Worm (Caenorhabditis elegans) whole organism, L1 larva: Measurements from ENCODE around the gene idhb-1.

ENCODE experiments used
- C16A3.4 ChIP-seq: fragments of 150-350 bp; optimal IDR thresholded peaks from 2 replicates; lab custom pipeline; 2014; ENCODE audit warnings: missing biosample characterization, missing genetic modification characterization
- C34B4.2 ChIP-seq: sonication (generic microtip); optimal IDR thresholded peaks from 2 replicates; lab custom pipeline; 2017; ENCODE audit warnings: mild to moderate bottlenecking, missing genetic modification characterization, missing compliant biosample characterization
- aha-1 ChIP-seq: fragments of 150-350 bp; optimal IDR thresholded peaks from 2 replicates; lab custom pipeline; 2014; ENCODE audit warnings: missing biosample characterization, missing genetic modification characterization
- alr-1 ChIP-seq: fragments of 200-800 bp; sonication (Bioruptor generic); optimal IDR thresholded peaks from 2 replicates; lab custom pipeline; 2018; ENCODE audit warnings: borderline replicate concordance, mild to moderate bottlenecking, missing genetic modification characterization, missing compliant biosample characterization
- aly-2 ChIP-seq: fragments of 150-350 bp; optimal IDR thresholded peaks from 2 replicates; lab custom pipeline; 2014; ENCODE audit warnings: missing biosample characterization, missing genetic modification characterization
- blmp-1 ChIP-seq: fragments of 150-350 bp; optimal IDR thresholded peaks from 2 replicates; lab custom pipeline; 2014; ENCODE audit warnings: missing biosample characterization, missing genetic modification characterization
- ceh-82 ChIP-seq, 3 experiments: fragments of 150-350 bp in 1 of 3; sonication (generic microtip) in 2 of 3; optimal IDR thresholded peaks; 2 replicates each; lab custom pipeline; 2014 to 2017; ENCODE audit warnings: missing biosample characterization in 3 of 3, missing genetic modification characterization in 3 of 3
- ceh-88 ChIP-seq: fragments of 200-800 bp; sonication (Bioruptor generic); IDR thresholded peaks from 2 replicates; pipeline ENCODE4 v1.3.6; 2022; ENCODE audit warnings: missing genetic modification characterization, missing compliant biosample characterization
- ces-1 ChIP-seq: fragments of 150-350 bp; optimal IDR thresholded peaks from 2 replicates; lab custom pipeline; 2014; ENCODE audit warnings: missing biosample characterization, missing genetic modification reagents, missing genetic modification characterization
- dpl-1 ChIP-seq, 3 experiments: fragments of 150-350 bp in 2 of 3; sonication (generic microtip) in 1 of 3; optimal IDR thresholded peaks; 2 replicates each; lab custom pipeline; 2014 to 2017; ENCODE audit warnings: missing biosample characterization in 3 of 3, missing genetic modification characterization in 3 of 3, missing genetic modification reagents in 3 of 3
- efl-1 ChIP-seq, 4 experiments: fragments of 150-350 bp; optimal IDR thresholded peaks in 3 of 4; peaks in 1 of 4; 1 replicate in 1 of 4; 2 replicates in 3 of 4; lab custom pipeline; 2014; ENCODE audit warnings: missing biosample characterization in 2 of 4, missing genetic modification characterization in 2 of 4, missing genetic modification reagents in 2 of 4
- efl-3 ChIP-seq: fragments of 200-800 bp; sonication (Bioruptor generic); optimal IDR thresholded peaks from 2 replicates; lab custom pipeline; 2018; ENCODE audit warnings: mild to moderate bottlenecking, missing genetic modification characterization, missing compliant biosample characterization
- elt-2 ChIP-seq: sonication (generic microtip); optimal IDR thresholded peaks from 2 replicates; lab custom pipeline; 2016; ENCODE audit warnings: missing genetic modification characterization, mild to moderate bottlenecking, inconsistent platforms, missing compliant biosample characterization, missing genetic modification reagents
- ets-5 ChIP-seq: fragments of 200-800 bp; sonication (Bioruptor generic); IDR thresholded peaks from 2 replicates; pipeline ENCODE4 v1.3.6; 2022; ENCODE audit warnings: missing genetic modification characterization, missing compliant biosample characterization
- fkh-4 ChIP-seq: sonication (generic microtip); optimal IDR thresholded peaks from 2 replicates; lab custom pipeline; 2016; ENCODE audit warnings: missing compliant biosample characterization, missing genetic modification characterization, borderline replicate concordance
- fkh-8 ChIP-seq: sonication (generic microtip); optimal IDR thresholded peaks from 2 replicates; lab custom pipeline; 2016; ENCODE audit warnings: mild to moderate bottlenecking, missing genetic modification characterization, missing compliant biosample characterization
- lin-13 ChIP-seq: fragments of 150-350 bp; optimal IDR thresholded peaks from 2 replicates; lab custom pipeline; 2014; ENCODE audit warnings: missing biosample characterization, missing genetic modification reagents, missing genetic modification characterization
- lin-14 ChIP-seq: fragments of 200-800 bp; sonication (Bioruptor generic); optimal IDR thresholded peaks from 2 replicates; lab custom pipeline; 2018; ENCODE audit warnings: mild to moderate bottlenecking, missing genetic modification characterization, moderate library complexity, missing compliant biosample characterization
- lin-35 ChIP-seq, 2 experiments: fragments of 150-350 bp; optimal IDR thresholded peaks; 2 replicates each; lab custom pipeline; 2014; ENCODE audit warnings: missing biosample characterization in 2 of 2, missing genetic modification characterization in 2 of 2, missing genetic modification reagents in 2 of 2
- lin-39 ChIP-seq: fragments of 150-350 bp; optimal IDR thresholded peaks from 2 replicates; lab custom pipeline; 2014; ENCODE audit warnings: missing biosample characterization, missing genetic modification reagents, missing genetic modification characterization
- mdl-1 ChIP-seq, 2 experiments: fragments of 150-350 bp; optimal IDR thresholded peaks; 2 replicates each; lab custom pipeline; 2014 to 2017; ENCODE audit warnings: missing biosample characterization in 2 of 2, missing genetic modification characterization in 2 of 2, inconsistent platforms in 1 of 2
- mep-1 ChIP-seq: fragments of 150-350 bp; optimal IDR thresholded peaks from 2 replicates; lab custom pipeline; 2014; ENCODE audit warnings: missing biosample characterization, missing genetic modification characterization
- nhr-11 ChIP-seq: fragments of 150-350 bp; optimal IDR thresholded peaks from 2 replicates; lab custom pipeline; 2014; ENCODE audit warnings: missing biosample characterization, missing genetic modification characterization
- nhr-20 ChIP-seq: sonication (generic microtip); optimal IDR thresholded peaks from 2 replicates; lab custom pipeline; 2016; ENCODE audit warnings: mild to moderate bottlenecking, missing genetic modification characterization, missing compliant biosample characterization
- nhr-28 ChIP-seq: fragments of 150-350 bp; optimal IDR thresholded peaks from 2 replicates; lab custom pipeline; 2014; ENCODE audit warnings: missing biosample characterization, missing genetic modification characterization
- nhr-47 ChIP-seq: sonication (generic microtip); optimal IDR thresholded peaks from 2 replicates; lab custom pipeline; 2016; ENCODE audit warnings: mild to moderate bottlenecking, missing genetic modification characterization, moderate library complexity, missing compliant biosample characterization
- nhr-71 ChIP-seq: sonication (generic microtip); optimal IDR thresholded peaks from 2 replicates; lab custom pipeline; 2016; ENCODE audit warnings: mild to moderate bottlenecking, missing genetic modification characterization, moderate library complexity, missing compliant biosample characterization
- nhr-76 ChIP-seq: sonication (generic microtip); optimal IDR thresholded peaks from 2 replicates; lab custom pipeline; 2017; ENCODE audit warnings: missing biosample characterization, missing genetic modification characterization
- nhr-77 ChIP-seq: fragments of 150-350 bp; optimal IDR thresholded peaks from 2 replicates; lab custom pipeline; 2014; ENCODE audit warnings: missing biosample characterization, missing genetic modification characterization
- pqm-1 ChIP-seq: sonication (generic microtip); optimal IDR thresholded peaks from 3 replicates; lab custom pipeline; 2017; ENCODE audit warnings: missing biosample characterization, missing genetic modification characterization
- rnt-1 ChIP-seq: sonication (generic microtip); optimal IDR thresholded peaks from 2 replicates; lab custom pipeline; 2016; ENCODE audit warnings: mild to moderate bottlenecking, missing genetic modification characterization, moderate library complexity, missing compliant biosample characterization
- skn-1 ChIP-seq: fragments of 150-350 bp; optimal IDR thresholded peaks from 2 replicates; lab custom pipeline; 2014; ENCODE audit warnings: missing biosample characterization, missing genetic modification characterization
- snu-23 ChIP-seq: sonication (generic microtip); optimal IDR thresholded peaks from 2 replicates; lab custom pipeline; 2016; ENCODE audit warnings: missing genetic modification characterization, missing compliant biosample characterization
- sptf-1 ChIP-seq: fragments of 150-350 bp; optimal IDR thresholded peaks from 2 replicates; lab custom pipeline; 2014; ENCODE audit warnings: missing biosample characterization, missing genetic modification characterization
- sup-37 ChIP-seq: fragments of 200-800 bp; sonication (Bioruptor generic); optimal IDR thresholded peaks from 2 replicates; lab custom pipeline; 2018; ENCODE audit warnings: mild to moderate bottlenecking, missing genetic modification characterization, missing compliant biosample characterization
- swsn-7 ChIP-seq: sonication (generic microtip); optimal IDR thresholded peaks from 2 replicates; lab custom pipeline; 2016; ENCODE audit warnings: missing genetic modification characterization, missing compliant biosample characterization
- tbx-2 ChIP-seq: sonication (generic microtip); optimal IDR thresholded peaks from 2 replicates; lab custom pipeline; 2016; ENCODE audit warnings: missing genetic modification characterization, missing compliant biosample characterization
- tlp-1 ChIP-seq: fragments of 150-350 bp; optimal IDR thresholded peaks from 2 replicates; lab custom pipeline; 2014; ENCODE audit warnings: missing biosample characterization, missing genetic modification characterization
- unc-30 ChIP-seq: sonication (generic microtip); optimal IDR thresholded peaks from 2 replicates; lab custom pipeline; 2017; ENCODE audit warnings: missing biosample characterization, missing genetic modification characterization
- unc-62 ChIP-seq: fragments of 150-350 bp; optimal IDR thresholded peaks from 2 replicates; lab custom pipeline; 2014; ENCODE audit warnings: missing biosample characterization, missing genetic modification reagents, missing genetic modification characterization
- unc-98 ChIP-seq: fragments of 200-800 bp; sonication (Bioruptor generic); IDR thresholded peaks from 2 replicates; pipeline ENCODE4 v1.3.6; 2022; ENCODE audit warnings: missing genetic modification characterization, missing compliant biosample characterization
- vab-15 ChIP-seq: sonication (generic microtip); optimal IDR thresholded peaks from 2 replicates; lab custom pipeline; 2017; ENCODE audit warnings: missing genotype, mild to moderate bottlenecking, missing genetic modification characterization, missing compliant biosample characterization
- ztf-11 ChIP-seq, 2 experiments: sonication (generic microtip); optimal IDR thresholded peaks; 2 replicates each; lab custom pipeline; 2016 to 2017; ENCODE audit warnings: missing genetic modification characterization in 2 of 2, missing biosample characterization in 1 of 2, missing compliant biosample characterization in 1 of 2

idhb-1 gene

ce11 chrX:14134244-14134643 is 39.6 kb downstream of the idhb-1 start, which contains the start of gene F28H6.8:
Gene F28H6.8, minus strand, starts transcription at chrX:14134344.
- no peak for TF ChIP-seq sptf-1
- no peak for TF ChIP-seq ces-1 (GFP tag; lab: Kevin White, UChicago)

DNA sequence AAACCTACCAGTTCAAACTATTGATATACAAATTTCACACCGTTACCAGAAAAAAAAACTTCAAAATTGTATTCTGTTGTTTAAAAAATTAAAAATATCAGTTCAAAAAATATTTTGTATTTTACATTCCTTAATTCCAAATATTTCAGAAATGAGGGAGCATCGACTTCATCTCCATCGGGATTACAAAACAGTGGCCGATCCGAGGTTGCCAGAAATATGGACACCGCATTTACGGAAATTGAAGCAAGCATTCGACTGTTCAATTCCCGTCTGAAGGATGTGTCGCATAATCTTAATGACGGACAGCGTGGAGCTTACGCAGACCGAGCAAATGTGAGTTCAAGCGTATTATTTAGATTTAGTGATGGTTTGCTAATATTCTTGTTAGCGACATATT is 41.2 kb downstream of the idhb-1 start:
- TF ChIP-seq ztf-11 (tag; optimal IDR thresholded peaks at IDR 0.05; lab: Kevin White, UChicago) = no peak
- TF ChIP-seq sup-37 (GFP tag; lab: Kevin White, UChicago) = no peak
- no peak for TF ChIP-seq efl-1 (optimal IDR thresholded peaks at IDR 0.05; lab: Kevin White, UChicago)
- TF ChIP-seq efl-1 (GFP tag; optimal IDR thresholded peaks at IDR 0.05 in 1 of 2; lab: Kevin White, UChicago) = peak in 1 of 2 experiments; percentile 73

DNA sequence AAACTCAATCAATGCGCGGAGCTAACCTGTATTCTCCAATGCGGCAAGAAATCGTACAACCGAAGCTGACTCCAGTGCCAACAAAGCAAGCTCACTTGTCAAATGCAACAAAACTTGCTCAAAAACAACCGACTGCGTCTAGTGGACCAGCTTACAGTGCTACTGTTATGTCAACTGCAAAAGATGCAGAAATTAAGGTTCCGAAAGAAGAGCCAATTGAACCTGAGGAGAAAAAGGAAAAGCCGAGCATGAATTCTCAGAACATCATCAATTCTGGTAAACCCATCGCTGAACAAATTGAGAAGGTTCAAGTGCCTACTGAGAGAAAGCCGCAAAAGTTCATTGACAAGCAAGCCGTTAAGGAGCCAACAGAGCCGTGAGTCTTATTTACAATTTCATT is 42.4 kb downstream of the idhb-1 start:
- TF ChIP-seq fkh-4 (tag; lab: Kevin White, UChicago) = no peak
- TF ChIP-seq nhr-20 (tag; lab: Kevin White, UChicago) = no peak
- no peak for TF ChIP-seq vab-15
- TF ChIP-seq mdl-1 (tag; optimal IDR thresholded peaks at IDR 0.05; lab: Kevin White, UChicago) = no peak
- no peak for TF ChIP-seq efl-1 (optimal IDR thresholded peaks at IDR 0.05; lab: Kevin White, UChicago)
- TF ChIP-seq efl-1 (GFP tag; optimal IDR thresholded peaks at IDR 0.05 in 1 of 2; lab: Kevin White, UChicago) = no peak
- TF ChIP-seq C16A3.4 (tag; lab: Kevin White, UChicago) = no peak
- TF ChIP-seq alr-1 = no peak
- no peak for TF ChIP-seq nhr-77 (tag; lab: Kevin White, UChicago)
- TF ChIP-seq nhr-71 (tag; lab: Kevin White, UChicago) = no peak
- no peak for TF ChIP-seq C34B4.2 (tag; lab: Kevin White, UChicago)

- TF ChIP-seq unc-30 (tag; lab: Kevin White, UChicago) = no peak
- no peak for TF ChIP-seq sup-37 (GFP tag; lab: Kevin White, UChicago)
- TF ChIP-seq lin-14 (GFP tag; lab: Kevin White, UChicago) = peak; percentile 62
- peak in 1 of 2 experiments; percentile 36 for TF ChIP-seq efl-1 (optimal IDR thresholded peaks at IDR 0.05; lab: Kevin White, UChicago)
- TF ChIP-seq efl-1 (GFP tag; optimal IDR thresholded peaks at IDR 0.05 in 1 of 2; lab: Kevin White, UChicago) = no peak
- no peak for TF ChIP-seq alr-1
- TF ChIP-seq ceh-88 (GFP tag; lab: Robert Waterston, UW) = no peak
- peak; percentile 2 for TF ChIP-seq tbx-2 (tag; lab: Kevin White, UChicago)
- TF ChIP-seq pqm-1 (tag; lab: Kevin White, UChicago) = no peak
- no peak for TF ChIP-seq aha-1
- no peak for TF ChIP-seq ets-5 (GFP tag; lab: Robert Waterston, UW)
- no peak for TF ChIP-seq unc-98 (GFP tag; lab: Robert Waterston, UW)
- TF ChIP-seq C34B4.2 (tag; lab: Kevin White, UChicago) = no peak
- TF ChIP-seq lin-39 (tag; lab: Kevin White, UChicago) = no peak
- no peak for TF ChIP-seq aly-2 (tag; lab: Kevin White, UChicago)
- TF ChIP-seq nhr-47 = peak; percentile 3
- TF ChIP-seq ceh-82 (tag; optimal IDR thresholded peaks at IDR 0.05; lab: Kevin White, UChicago) = peak in 1 of 3 experiments; percentile 25
- TF ChIP-seq nhr-28 (tag; lab: Kevin White, UChicago) = no peak
- TF ChIP-seq tlp-1 (tag; lab: Kevin White, UChicago) = no peak
- TF ChIP-seq vab-15 = no peak
- peak; percentile 45 for TF ChIP-seq rnt-1 (tag; lab: Kevin White, UChicago)
- TF ChIP-seq mep-1 = peak; percentile 34
- peak in 2 of 3 experiments; percentile 10 to 20 for TF ChIP-seq dpl-1 (GFP tag; optimal IDR thresholded peaks at IDR 0.05; lab: Kevin White, UChicago)
- no peak for TF ChIP-seq efl-3
- TF ChIP-seq nhr-20 (tag; lab: Kevin White, UChicago) = peak; percentile 12
- no peak for TF ChIP-seq nhr-76
- peak; percentile 20 for TF ChIP-seq fkh-8 (tag; lab: Kevin White, UChicago)
- no peak for TF ChIP-seq ces-1 (GFP tag; lab: Kevin White, UChicago)
- no peak for TF ChIP-seq nhr-11 (tag; lab: Kevin White, UChicago)
- TF ChIP-seq elt-2 (tag; lab: Kevin White, UChicago) = no peak
- peak; percentile 49 for TF ChIP-seq snu-23 (GFP tag; lab: Kevin White, UChicago)
- TF ChIP-seq skn-1 = peak; percentile 8
- TF ChIP-seq swsn-7 (tag; lab: Kevin White, UChicago) = peak; percentile 9
- peak; percentile 4 for TF ChIP-seq lin-13
- TF ChIP-seq lin-35 (GFP tag; optimal IDR thresholded peaks at IDR 0.05; lab: Kevin White, UChicago) = peak in 1 of 2 experiments; percentile 22
- no peak for TF ChIP-seq unc-62 (GFP tag; lab: Kevin White, UChicago)
- peak; percentile 2 for TF ChIP-seq blmp-1 (tag; lab: Kevin White, UChicago)
These were observed 46.5 kb downstream of the idhb-1 start, which contains the start of gene F28H6.4 for ce11 chrX:14127291-14127922. Gene F28H6.4, plus strand, starts transcription at chrX:14127872.
